Worm (Caenorhabditis elegans) whole organism, mixed stage, embryonic: ENCODE measurements around the gene T01C8.2.

Experiments used
- bed-3 ChIP-seq: fragments of 200-800 bp; sonication (Bioruptor generic); optimal IDR thresholded peaks from 3 replicates; lab custom pipeline; 2018; ENCODE audit warnings: mild to moderate bottlenecking, missing genetic modification characterization, moderate library complexity, missing compliant biosample characterization
- blmp-1 ChIP-seq: fragments of 150-350 bp; optimal IDR thresholded peaks from 2 replicates; lab custom pipeline; 2014; ENCODE audit warnings: missing biosample characterization, missing genetic modification characterization
- ces-1 ChIP-seq: fragments of 150-350 bp; optimal IDR thresholded peaks from 2 replicates; lab custom pipeline; 2014; ENCODE audit warnings: missing biosample characterization, missing genetic modification reagents, missing genetic modification characterization
- elt-1 ChIP-seq: sonication (generic microtip); optimal IDR thresholded peaks from 2 replicates; lab custom pipeline; 2017; ENCODE audit warnings: missing genetic modification characterization, mild to moderate bottlenecking, missing compliant biosample characterization, antibody characterized with exemption, moderate library complexity, borderline replicate concordance; ENCODE audit not compliant: insufficient read depth
- lin-13 ChIP-seq: fragments of 150-350 bp; optimal IDR thresholded peaks from 2 replicates; lab custom pipeline; 2014; ENCODE audit warnings: missing biosample characterization, missing genetic modification characterization
- lsy-2 ChIP-seq: fragments of 150-350 bp; optimal IDR thresholded peaks from 2 replicates; lab custom pipeline; 2014; ENCODE audit warnings: missing biosample characterization, missing genetic modification characterization
- mab-5 ChIP-seq: fragments of 150-350 bp; optimal IDR thresholded peaks from 2 replicates; lab custom pipeline; 2014; ENCODE audit warnings: missing biosample characterization, missing genetic modification characterization
- mep-1 ChIP-seq: fragments of 150-350 bp; optimal IDR thresholded peaks from 2 replicates; lab custom pipeline; 2017; ENCODE audit warnings: missing biosample characterization, missing genetic modification reagents, missing genetic modification characterization, inconsistent platforms
- nhr-12 ChIP-seq: fragments of 150-350 bp; optimal IDR thresholded peaks from 2 replicates; lab custom pipeline; 2014; ENCODE audit warnings: missing biosample characterization, missing genetic modification characterization
- pha-4 ChIP-seq: fragments of 150-350 bp; optimal IDR thresholded peaks from 2 replicates; lab custom pipeline; 2018; ENCODE audit warnings: missing biosample characterization, missing genetic modification reagents, missing genetic modification characterization
- snpc-4 ChIP-seq: fragments of 150-350 bp; optimal IDR thresholded peaks from 2 replicates; lab custom pipeline; 2014; ENCODE audit warnings: missing biosample characterization, missing genetic modification characterization
- unc-62 ChIP-seq: fragments of 150-350 bp; optimal IDR thresholded peaks from 2 replicates; lab custom pipeline; 2014; ENCODE audit warnings: missing biosample characterization, missing genetic modification reagents, missing genetic modification characterization

DNA sequence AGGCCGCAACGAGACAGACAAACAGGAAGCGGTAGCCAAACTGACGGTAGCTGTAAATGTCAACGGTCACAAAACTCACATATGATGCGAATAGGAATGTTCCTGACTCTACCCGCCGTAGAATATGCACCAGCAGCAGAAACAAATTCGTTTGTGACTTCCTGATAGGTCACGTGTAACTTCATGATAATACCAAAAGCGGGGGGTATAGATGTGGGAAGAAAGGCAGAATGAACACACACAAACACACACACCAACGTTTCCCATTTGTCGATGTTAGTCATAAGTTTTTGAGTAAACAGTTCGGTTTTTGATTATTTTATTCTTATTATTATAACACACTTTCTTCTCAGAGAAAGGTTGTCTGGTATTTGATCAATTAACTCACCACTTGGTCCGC lies 26.9 kb downstream of the T01C8.2 start:
- TF ChIP-seq pha-4 (no peak), snpc-4 (tag; lab: Kevin White, UChicago) (no peak), blmp-1 (no peak), elt-1 (tag; lab: Kevin White, UChicago) (no peak), unc-62 (GFP tag; lab: Kevin White, UChicago) (no peak), mab-5 (no peak), nhr-12 (tag; lab: Kevin White, UChicago) (no peak), lsy-2 (tag; lab: Kevin White, UChicago) (no peak), mep-1 (no peak), lin-13 (tag; lab: Kevin White, UChicago) (no peak), bed-3 (GFP tag; lab: Kevin White, UChicago) (no peak), ces-1 (GFP tag; lab: Kevin White, UChicago) (no peak)
